Worm (Caenorhabditis elegans): ENCODE results near the gene ndub-5.

Gene ndub-5

ce11 chrII:5714807-5715206 lies 23.7 kb upstream of the ndub-5 start, which contains the start of the genes tiar-1 and lelo-4 (continued):
- TF ChIP-seq ztf-11 (tag; optimal IDR thresholded peaks at IDR 0.05) = no peak
- no peak for TF ChIP-seq ceh-43 (GFP tag; optimal IDR thresholded peaks at IDR 0.05)

- TF ChIP-seq hlh-1 (tag; optimal IDR thresholded peaks at IDR 0.05) (no peak), bed-3 (GFP tag; optimal IDR thresholded peaks at IDR 0.05) (no peak), M03D4.4 (tag; optimal IDR thresholded peaks at IDR 0.05) (no peak), unc-120 (tag; optimal IDR thresholded peaks at IDR 0.05; ENCODE audit: poor library complexity, severe bottlenecking) (no peak), cnd-1 (tag; optimal IDR thresholded peaks at IDR 0.05) (no peak), lsy-2 (tag; optimal IDR thresholded peaks at IDR 0.05) (no peak), elt-3 (tag; optimal IDR thresholded peaks at IDR 0.05) (peak; percentile 23)
Observed at ce11 chrII:5712126-5712525, 21.0 kb upstream of the ndub-5 start.

ce11 chrII:5710835-5711234 lies 19.7 kb upstream of the ndub-5 start:
- TF ChIP-seq ceh-39 (tag; optimal IDR thresholded peaks at IDR 0.05) (no peak), nhr-237 (tag; optimal IDR thresholded peaks at IDR 0.05) (no peak), unc-120 (tag; optimal IDR thresholded peaks at IDR 0.05; ENCODE audit: poor library complexity, severe bottlenecking) (no peak), nhr-12 (tag; optimal IDR thresholded peaks at IDR 0.05) (no peak), ceh-43 (GFP tag; optimal IDR thresholded peaks at IDR 0.05) (no peak), sptf-1 (tag; optimal IDR thresholded peaks at IDR 0.05) (no peak), unc-62 (GFP tag; optimal IDR thresholded peaks at IDR 0.05) (no peak), lin-32 (GFP tag; optimal IDR thresholded peaks at IDR 0.05) (no peak), hlh-1 (tag; optimal IDR thresholded peaks at IDR 0.05) (no peak), mls-2 (tag; optimal IDR thresholded peaks at IDR 0.05) (no peak), mab-5 (tag; optimal IDR thresholded peaks at IDR 0.05) (no peak)

- TF ChIP-seq sptf-1 (tag; optimal IDR thresholded peaks at IDR 0.05) (no peak), ces-1 (GFP tag; optimal IDR thresholded peaks at IDR 0.05) (peak; percentile 89)
Observed at ce11 chrII:5708154-5708553, 17.0 kb upstream of the ndub-5 start.

ce11 chrII:5707532-5707931 lies 16.4 kb upstream of the ndub-5 start, which contains the start of gene osta-2:
osta-2 (plus strand) TSS chrII:5707691.
- TF ChIP-seq ceh-43 (GFP tag; optimal IDR thresholded peaks at IDR 0.05) (no peak), tbx-8 (GFP tag; optimal IDR thresholded peaks at IDR 0.05) (no peak), lin-32 (GFP tag; optimal IDR thresholded peaks at IDR 0.05) (no peak), ztf-11 (tag; optimal IDR thresholded peaks at IDR 0.05) (no peak), flh-1 (GFP tag; optimal IDR thresholded peaks at IDR 0.05) (no peak), ham-2 (GFP tag; optimal IDR thresholded peaks at IDR 0.05) (no peak), bed-3 (GFP tag; optimal IDR thresholded peaks at IDR 0.05) (no peak), drap-1 (GFP tag; optimal IDR thresholded peaks at IDR 0.05) (no peak), unc-62 (GFP tag; optimal IDR thresholded peaks at IDR 0.05) (no peak), zip-8 (tag; optimal IDR thresholded peaks at IDR 0.05) (no peak), snpc-4 (tag; optimal IDR thresholded peaks at IDR 0.05) (no peak), mep-1 (tag; optimal IDR thresholded peaks at IDR 0.05) (no peak), ceh-39 (tag; optimal IDR thresholded peaks at IDR 0.05) (no peak), M03D4.4 (tag; optimal IDR thresholded peaks at IDR 0.05) (no peak), ceh-83 (GFP tag; optimal IDR thresholded peaks at IDR 0.05) (no peak), unc-120 (tag; optimal IDR thresholded peaks at IDR 0.05; ENCODE audit: poor library complexity, severe bottlenecking) (no peak), lsy-2 (tag; optimal IDR thresholded peaks at IDR 0.05) (no peak), mab-5 (tag; optimal IDR thresholded peaks at IDR 0.05) (no peak)

ce11 chrII:5704479-5704878 lies 13.3 kb upstream of the ndub-5 start:
- TF ChIP-seq elt-1 (tag; optimal IDR thresholded peaks at IDR 0.05; ENCODE audit: borderline replicate concordance, insufficient read depth) (peak; percentile 56), nhr-12 (tag; optimal IDR thresholded peaks at IDR 0.05) (no peak), ces-1 (GFP tag; optimal IDR thresholded peaks at IDR 0.05) (peak; percentile 2), nhr-28 (tag; optimal IDR thresholded peaks at IDR 0.05) (no peak)
